Fruit fly (Drosophila melanogaster) whole organism, embryonic: ENCODE data around the gene CG43922.

Experiments used
- Abd-B ChIP-seq: fragments of 200-800 bp; sonication (Bioruptor generic); optimal IDR thresholded peaks from 2 replicates; lab custom pipeline; 2018; ENCODE audit warnings: missing biosample characterization, mild to moderate bottlenecking, missing genetic modification characterization, moderate library complexity
- Adf1 ChIP-seq: fragments of 200-800 bp; sonication (Bioruptor generic); IDR thresholded peaks from 2 replicates; pipeline ENCODE4 v1.3.6; 2022; ENCODE audit warnings: missing biosample characterization, missing genetic modification characterization
- Awh ChIP-seq: fragments of 200-800 bp; sonication (Bioruptor generic); IDR thresholded peaks from 2 replicates; pipeline ENCODE4, ENCODE4 v1.3.6; 2022; ENCODE audit warnings: missing biosample characterization, missing genetic modification characterization
- Blimp-1 ChIP-seq: fragments of 200-800 bp; sonication (Bioruptor generic); optimal IDR thresholded peaks from 3 replicates; lab custom pipeline; 2018; ENCODE audit warnings: missing biosample characterization, missing genetic modification characterization, mild to moderate bottlenecking, moderate library complexity, missing genetic modification reagents
- CG10267 ChIP-seq: fragments of 200-800 bp; sonication (Bioruptor generic); optimal IDR thresholded peaks from 2 replicates; lab custom pipeline; 2018; ENCODE audit warnings: missing biosample characterization, mild to moderate bottlenecking, missing genetic modification characterization, moderate library complexity
- CG10654 ChIP-seq: fragments of 200-800 bp; sonication (Bioruptor generic); optimal IDR thresholded peaks from 2 replicates; lab custom pipeline; 2016; ENCODE audit warnings: missing biosample characterization, missing genetic modification characterization
- CG13123 ChIP-seq: fragments of 200-800 bp; sonication (Bioruptor generic); optimal IDR thresholded peaks from 2 replicates; lab custom pipeline; 2016; ENCODE audit warnings: missing biosample characterization, missing genetic modification characterization
- CG15073 ChIP-seq: fragments of 200-800 bp; sonication (Bioruptor generic); optimal IDR thresholded peaks from 2 replicates; lab custom pipeline; 2016; ENCODE audit warnings: missing biosample characterization, missing genetic modification characterization
- CG1603 ChIP-seq: fragments of 200-800 bp; sonication (Bioruptor generic); optimal IDR thresholded peaks from 2 replicates; lab custom pipeline; 2019; ENCODE audit warnings: missing biosample characterization, mild to moderate bottlenecking, missing genetic modification characterization, moderate library complexity
- CG17802 ChIP-seq: fragments of 200-800 bp; sonication (Bioruptor generic); optimal IDR thresholded peaks from 2 replicates; lab custom pipeline; 2018; ENCODE audit warnings: missing biosample characterization, mild to moderate bottlenecking, missing genetic modification characterization, moderate library complexity
- CG18262 ChIP-seq: fragments of 200-800 bp; optimal IDR thresholded peaks from 3 replicates; lab custom pipeline; 2019; ENCODE audit warnings: missing biosample characterization, mild to moderate bottlenecking, missing genetic modification characterization, moderate library complexity
- CG2199 ChIP-seq: fragments of 200-800 bp; sonication (Bioruptor generic); IDR thresholded peaks from 3 replicates; pipeline ENCODE4 v1.3.6; 2022; ENCODE audit warnings: missing biosample characterization, missing genetic modification characterization
- CG3281 ChIP-seq: fragments of 200-800 bp; sonication (Bioruptor generic); optimal IDR thresholded peaks from 3 replicates; lab custom pipeline; 2017; ENCODE audit warnings: missing biosample characterization, mild to moderate bottlenecking, missing genetic modification characterization
- CG3838 ChIP-seq: fragments of 200-800 bp; sonication (Bioruptor generic); optimal IDR thresholded peaks from 3 replicates; lab custom pipeline; 2016; ENCODE audit warnings: missing biosample characterization, missing genetic modification characterization
- CG4404 ChIP-seq: fragments of 200-800 bp; sonication (Bioruptor generic); IDR thresholded peaks from 2 replicates; pipeline ENCODE4 v1.3.6; 2022; ENCODE audit warnings: missing biosample characterization, missing genetic modification characterization
- CG4854 ChIP-seq: fragments of 200-800 bp; sonication (Bioruptor generic); optimal IDR thresholded peaks from 2 replicates; lab custom pipeline; 2016; ENCODE audit warnings: missing biosample characterization, missing genetic modification characterization, inconsistent platforms
- CG6254 ChIP-seq: fragments of 200-800 bp; sonication (Bioruptor generic); optimal IDR thresholded peaks from 3 replicates; lab custom pipeline; 2017; ENCODE audit warnings: mild to moderate bottlenecking, missing biosample characterization, missing genetic modification reagents, missing genetic modification characterization
- CG6854 ChIP-seq: fragments of 200-800 bp; sonication (Bioruptor generic); optimal IDR thresholded peaks from 3 replicates; lab custom pipeline; 2017; ENCODE audit warnings: missing biosample characterization, mild to moderate bottlenecking, missing genetic modification characterization
- CG7271 ChIP-seq: fragments of 200-800 bp; sonication (Bioruptor generic); optimal IDR thresholded peaks from 2 replicates; lab custom pipeline; 2018; ENCODE audit warnings: missing biosample characterization, mild to moderate bottlenecking, missing genetic modification characterization, moderate library complexity
- CG8388 ChIP-seq: fragments of 200-800 bp; sonication (Bioruptor generic); optimal IDR thresholded peaks from 2 replicates; lab custom pipeline; 2019; ENCODE audit warnings: missing biosample characterization, mild to moderate bottlenecking, missing genetic modification characterization, moderate library complexity
- CG8944 ChIP-seq: fragments of 200-800 bp; sonication (Bioruptor generic); optimal IDR thresholded peaks from 3 replicates; lab custom pipeline; 2016; ENCODE audit warnings: missing biosample characterization, missing genetic modification characterization
- CG9215 ChIP-seq: fragments of 200-800 bp; sonication (Bioruptor generic); IDR thresholded peaks from 2 replicates; pipeline ENCODE4 v1.3.6; 2022; ENCODE audit warnings: missing biosample characterization, missing genetic modification characterization
- CG9609 ChIP-seq: fragments of 200-800 bp; sonication (Bioruptor generic); optimal IDR thresholded peaks from 3 replicates; lab custom pipeline; 2016; ENCODE audit warnings: missing biosample characterization, missing genetic modification characterization
- CG9727 ChIP-seq: fragments of 200-800 bp; sonication (Bioruptor generic); optimal IDR thresholded peaks from 3 replicates; lab custom pipeline; 2017; ENCODE audit warnings: missing biosample characterization, mild to moderate bottlenecking, missing genetic modification characterization
- CoRest ChIP-seq: fragments of 200-800 bp; sonication (Bioruptor generic); optimal IDR thresholded peaks from 3 replicates; lab custom pipeline; 2018; ENCODE audit warnings: missing biosample characterization, mild to moderate bottlenecking, missing genetic modification characterization, moderate library complexity
- D19A ChIP-seq: fragments of 200-800 bp; optimal IDR thresholded peaks from 3 replicates; lab custom pipeline; 2019; ENCODE audit warnings: missing biosample characterization, mild to moderate bottlenecking, missing genetic modification characterization, moderate library complexity
- Doc2 ChIP-seq: fragments of 200-800 bp; sonication (Bioruptor generic); IDR thresholded peaks from 2 replicates; pipeline ENCODE4 v1.3.6; 2022; ENCODE audit warnings: missing biosample characterization, missing genetic modification characterization
- Ets65A ChIP-seq: fragments of 200-800 bp; sonication (Bioruptor generic); peaks from one replicate; lab custom pipeline; 2016; ENCODE audit warnings: missing biosample characterization, missing genetic modification characterization
- H15 ChIP-seq: fragments of 200-800 bp; sonication (Bioruptor generic); IDR thresholded peaks from 3 replicates; pipeline ENCODE4 v1.3.6; 2022; ENCODE audit warnings: missing biosample characterization, missing genetic modification characterization
- HLH4C ChIP-seq: fragments of 200-800 bp; sonication (Bioruptor generic); IDR thresholded peaks from 3 replicates; pipeline ENCODE4 v1.3.6; 2022; ENCODE audit warnings: missing biosample characterization, missing genetic modification characterization; ENCODE audit not compliant: partially characterized antibody
- HLHmδ ChIP-seq: fragments of 200-800 bp; sonication (Bioruptor generic); optimal IDR thresholded peaks from 2 replicates; lab custom pipeline; 2018; ENCODE audit warnings: missing biosample characterization, mild to moderate bottlenecking, missing genetic modification characterization, moderate library complexity
- Hsf ChIP-seq: fragments of 200-800 bp; sonication (Bioruptor generic); optimal IDR thresholded peaks from 3 replicates; lab custom pipeline; 2016; ENCODE audit warnings: missing biosample characterization, missing genetic modification characterization
- Max ChIP-seq: fragments of 200-800 bp; sonication (Bioruptor generic); optimal IDR thresholded peaks from 2 replicates; lab custom pipeline; 2016; ENCODE audit warnings: missing biosample characterization, mild to moderate bottlenecking, missing genetic modification characterization
- Med ChIP-seq: fragments of 200-800 bp; sonication (Bioruptor generic); peaks from one replicate; lab custom pipeline; 2016; ENCODE audit warnings: missing biosample characterization, missing genetic modification characterization, mild to moderate bottlenecking, inconsistent platforms, moderate library complexity
- PHDP ChIP-seq: fragments of 200-800 bp; sonication (Bioruptor generic); optimal IDR thresholded peaks from 3 replicates; lab custom pipeline; 2018; ENCODE audit warnings: missing biosample characterization, mild to moderate bottlenecking, missing genetic modification characterization, moderate library complexity
- caup ChIP-seq: fragments of 200-800 bp; sonication (Bioruptor generic); optimal IDR thresholded peaks from 3 replicates; lab custom pipeline; 2017; ENCODE audit warnings: missing biosample characterization, mild to moderate bottlenecking, missing genetic modification characterization, moderate library complexity; ENCODE audit not compliant: severe bottlenecking
- dan ChIP-seq: fragments of 200-800 bp; sonication (Bioruptor generic); IDR thresholded peaks from 2 replicates; pipeline ENCODE4 v1.3.6; 2022; ENCODE audit warnings: missing biosample characterization, missing genetic modification characterization
- danr ChIP-seq: fragments of 200-800 bp; sonication (Bioruptor generic); IDR thresholded peaks from 2 replicates; pipeline ENCODE4 v1.3.6; 2022; ENCODE audit warnings: missing biosample characterization, missing genetic modification characterization
- disco-r ChIP-seq: fragments of 200-800 bp; sonication (Bioruptor generic); optimal IDR thresholded peaks from 2 replicates; lab custom pipeline; 2016; ENCODE audit warnings: missing biosample characterization, missing genetic modification characterization
- dmrt11E ChIP-seq: fragments of 200-800 bp; sonication (Bioruptor generic); optimal IDR thresholded peaks from 3 replicates; lab custom pipeline; 2018; ENCODE audit warnings: missing biosample characterization, mild to moderate bottlenecking, missing genetic modification characterization, moderate library complexity
- kay ChIP-seq: fragments of 200-800 bp; sonication (Bioruptor generic); optimal IDR thresholded peaks from 2 replicates; lab custom pipeline; 2016; ENCODE audit warnings: missing biosample characterization, missing genetic modification characterization
- klu ChIP-seq: fragments of 200-800 bp; sonication (Bioruptor generic); IDR thresholded peaks from 2 replicates; pipeline ENCODE4 v1.3.6; 2022; ENCODE audit warnings: missing biosample characterization, missing genetic modification characterization
- lab ChIP-seq: fragments of 200-800 bp; sonication (Bioruptor generic); optimal IDR thresholded peaks from 3 replicates; lab custom pipeline; 2017; ENCODE audit warnings: missing biosample characterization, missing genetic modification characterization, mild to moderate bottlenecking, moderate library complexity, missing genetic modification reagents
- mirr ChIP-seq: fragments of 200-800 bp; sonication (Bioruptor generic); optimal IDR thresholded peaks from 3 replicates; lab custom pipeline; 2018; ENCODE audit warnings: missing biosample characterization, mild to moderate bottlenecking, missing genetic modification characterization
- ranshi ChIP-seq: fragments of 200-800 bp; sonication (Bioruptor generic); IDR thresholded peaks from 2 replicates; pipeline ENCODE4 v1.3.6; 2022; ENCODE audit warnings: missing biosample characterization, missing genetic modification characterization
- repo ChIP-seq: fragments of 200-800 bp; sonication (Bioruptor generic); optimal IDR thresholded peaks from 2 replicates; lab custom pipeline; 2016; ENCODE audit warnings: missing biosample characterization, missing genetic modification characterization
- run ChIP-seq: fragments of 200-800 bp; sonication (Bioruptor generic); optimal IDR thresholded peaks from 3 replicates; lab custom pipeline; 2018; ENCODE audit warnings: missing biosample characterization, mild to moderate bottlenecking, missing genetic modification characterization
- sd ChIP-seq: fragments of 200-800 bp; sonication (Bioruptor generic); optimal IDR thresholded peaks from 3 replicates; lab custom pipeline; 2018; ENCODE audit warnings: missing biosample characterization, mild to moderate bottlenecking, missing genetic modification characterization, moderate library complexity
- tin ChIP-seq: fragments of 200-800 bp; sonication (Bioruptor generic); optimal IDR thresholded peaks from 3 replicates; lab custom pipeline; 2016; ENCODE audit warnings: missing biosample characterization, missing genetic modification characterization
- trem ChIP-seq: fragments of 200-800 bp; optimal IDR thresholded peaks from 3 replicates; lab custom pipeline; 2019; ENCODE audit warnings: missing biosample characterization, mild to moderate bottlenecking, missing genetic modification characterization, moderate library complexity
- zfh2 ChIP-seq: fragments of 200-800 bp; sonication (Bioruptor generic); optimal IDR thresholded peaks from 2 replicates; lab custom pipeline; 2016; ENCODE audit warnings: missing biosample characterization, missing genetic modification characterization

CG43922 gene

dm6 chr2L:6283376-6283775, 25.2 kb downstream of the CG43922 start (continued):
- TF ChIP-seq CG8944 (GFP tag; lab: Kevin White, UChicago) (no peak), klu (GFP tag; lab: Robert Waterston, UW) (no peak), caup (GFP tag; lab: Kevin White, UChicago) (peak; percentile 19), Adf1 (GFP tag; lab: Robert Waterston, UW) (no peak), Doc2 (GFP tag; lab: Robert Waterston, UW) (no peak), sd (tag; lab: Kevin White, UChicago) (no peak), repo (no peak), CG3281 (peak; percentile 20), CG4404 (no peak), disco-r (no peak), CG9727 (peak; percentile 26), CG9215 (GFP tag; lab: Robert Waterston, UW) (no peak), Blimp-1 (peak; percentile 68), CG8388 (GFP tag; lab: Kevin White, UChicago) (peak; percentile 29), CG4854 (GFP tag; lab: Kevin White, UChicago) (no peak), CG6254 (peak; percentile 49), D19A (tag; lab: Kevin White, UChicago) (peak; percentile 13), CG6854 (GFP tag; lab: Kevin White, UChicago) (no peak), dan (no peak), Ets65A (peak; percentile 39), run (tag; lab: Kevin White, UChicago) (no peak), trem (tag; lab: Kevin White, UChicago) (peak; percentile 33), HLH4C (no peak), Abd-B (no peak), Max (GFP tag; lab: Kevin White, UChicago) (no peak), CG13123 (GFP tag; lab: Kevin White, UChicago) (no peak), CG15073 (GFP tag; lab: Kevin White, UChicago) (no peak), zfh2 (GFP tag; lab: Kevin White, UChicago) (no peak), CG3838 (GFP tag; lab: Kevin White, UChicago) (no peak), CG9609 (GFP tag; lab: Kevin White, UChicago) (no peak), danr (GFP tag; lab: Robert Waterston, UW) (0 out of 2 replicates have a peak, but pooled peaks have one; percentile 10), dmrt11E (tag; lab: Kevin White, UChicago) (peak; percentile 51), mirr (no peak), CG7271 (no peak), Awh (no peak), CG2199 (GFP tag; lab: Robert Waterston, UW) (0 out of 3 replicates have a peak, but pooled peaks have one; percentile 23), CG10654 (no peak), Med (peak; percentile 85), CoRest (tag; lab: Kevin White, UChicago) (no peak), ranshi (GFP tag; lab: Robert Waterston, UW) (no peak), CG10267 (tag; lab: Kevin White, UChicago) (peak; percentile 5), PHDP (tag; lab: Kevin White, UChicago) (peak; percentile 70), CG18262 (peak; percentile 46), tin (no peak), lab (GFP tag; lab: Kevin White, UChicago) (peak; percentile 52), Hsf (no peak), CG17802 (no peak), H15 (GFP tag; lab: Robert Waterston, UW) (no peak), kay (GFP tag; lab: Kevin White, UChicago) (no peak), HLHmδ (peak; percentile 44), CG1603 (tag; lab: Kevin White, UChicago) (peak; percentile 56)
